In genomic region chrIV:7505866-7506488, ce11 we compare ENCODE assay signal across 6 worm cellular contexts.
TF ChIP-seq lines count a peak whose summit lies in the region.

No protein-coding gene starts in this region.

TF ChIP-seq in whole organism, L1 larva, 84 proteins besides CTCF, POLR2A, EP300 and RAD21 (continues in another document):
- 0 out of 2 replicates have a peak, but pooled peaks have one; percentile 28 for TF ChIP-seq grh-1 (GFP tag; IDR thresholded peaks at IDR 0.05; lab: Robert Waterston, UW)
- TF ChIP-seq unc-30 (tag; optimal IDR thresholded peaks at IDR 0.05; lab: Kevin White, UChicago) = no peak
- no peak for TF ChIP-seq nhr-77 (tag; optimal IDR thresholded peaks at IDR 0.05; lab: Kevin White, UChicago)
- TF ChIP-seq nhr-19 (GFP tag; conservative IDR thresholded peaks at IDR 0.05; lab: Robert Waterston, UW) = peak; percentile 24; the same call in 1 of the 2 replicates
- TF ChIP-seq lin-39 (tag; optimal IDR thresholded peaks at IDR 0.05; lab: Kevin White, UChicago) = no peak
- peak; percentile 14 for TF ChIP-seq nhr-20 (tag; optimal IDR thresholded peaks at IDR 0.05; lab: Kevin White, UChicago)
- TF ChIP-seq swsn-7 (tag; optimal IDR thresholded peaks at IDR 0.05; lab: Kevin White, UChicago) = peak; percentile 44
- peak in 1 of 2 experiments; percentile 15 for TF ChIP-seq efl-1 (optimal IDR thresholded peaks at IDR 0.05; lab: Kevin White, UChicago)
- TF ChIP-seq efl-1 (GFP tag; optimal IDR thresholded peaks at IDR 0.05 in 1 of 2; lab: Kevin White, UChicago) = peak in 1 of 2 experiments; percentile 88
- peak; percentile 62 for TF ChIP-seq snu-23 (GFP tag; optimal IDR thresholded peaks at IDR 0.05; lab: Kevin White, UChicago)
- peak; percentile 25; the same call in 1 of the 2 replicates for TF ChIP-seq ceh-88 (GFP tag; IDR thresholded peaks at IDR 0.05; lab: Robert Waterston, UW)
- no peak for TF ChIP-seq pag-3 (tag; optimal IDR thresholded peaks at IDR 0.05; lab: Kevin White, UChicago; ENCODE audit: borderline replicate concordance, insufficient read depth)
- TF ChIP-seq nhr-47 (tag; optimal IDR thresholded peaks at IDR 0.05; lab: Kevin White, UChicago) = peak; percentile 45
- peak; percentile 72 for TF ChIP-seq nhr-71 (tag; optimal IDR thresholded peaks at IDR 0.05; lab: Kevin White, UChicago)

TF ChIP-seq in whole organism, L2 larva, 48 proteins besides CTCF, POLR2A, EP300 and RAD21 (continues in another document):
- peak; percentile 13 for TF ChIP-seq lin-13 (GFP tag; optimal IDR thresholded peaks at IDR 0.05; lab: Kevin White, UChicago)
- no peak for TF ChIP-seq mab-5 (tag; optimal IDR thresholded peaks at IDR 0.05; lab: Kevin White, UChicago)
- no peak for TF ChIP-seq unc-62 (GFP tag; optimal IDR thresholded peaks at IDR 0.05; lab: Kevin White, UChicago)
- no peak for TF ChIP-seq ZK546.5 (tag; optimal IDR thresholded peaks at IDR 0.05; lab: Kevin White, UChicago)
- TF ChIP-seq lin-39 (tag; optimal IDR thresholded peaks at IDR 0.05; lab: Kevin White, UChicago) = no peak
- no peak for TF ChIP-seq lin-11 (tag; optimal IDR thresholded peaks at IDR 0.05; lab: Kevin White, UChicago)
- TF ChIP-seq snpc-4 (tag; optimal IDR thresholded peaks at IDR 0.05; lab: Kevin White, UChicago) = no peak
- TF ChIP-seq ama-1 (optimal IDR thresholded peaks at IDR 0.05; lab: Kevin White, UChicago) = peak; percentile 78
- TF ChIP-seq nhr-21 (tag; optimal IDR thresholded peaks at IDR 0.05; lab: Kevin White, UChicago) = no peak
- TF ChIP-seq nhr-25 (tag; optimal IDR thresholded peaks at IDR 0.05; lab: Kevin White, UChicago) = peak; percentile 23
- no peak for TF ChIP-seq nhr-77 (tag; optimal IDR thresholded peaks at IDR 0.05; lab: Kevin White, UChicago)
- TF ChIP-seq nhr-11 (tag; optimal IDR thresholded peaks at IDR 0.05; lab: Kevin White, UChicago) = no peak
- no peak for TF ChIP-seq Y55F3AM.14 (GFP tag; optimal IDR thresholded peaks at IDR 0.05; lab: Kevin White, UChicago)
- TF ChIP-seq ceh-82 (tag; optimal IDR thresholded peaks at IDR 0.05; lab: Kevin White, UChicago) = no peak
- TF ChIP-seq skn-1 (tag; optimal IDR thresholded peaks at IDR 0.05; lab: Kevin White, UChicago) = no peak
- no peak for TF ChIP-seq C34F6.9 (tag; optimal IDR thresholded peaks at IDR 0.05; lab: Kevin White, UChicago)
- no peak for TF ChIP-seq elt-1 (tag; optimal IDR thresholded peaks at IDR 0.05; lab: Kevin White, UChicago)

TF ChIP-seq in whole organism, L3 larva, 47 proteins besides CTCF, POLR2A, EP300 and RAD21 (continues in another document):
- TF ChIP-seq nhr-237 (tag; optimal IDR thresholded peaks at IDR 0.05; lab: Kevin White, UChicago) (no peak), nfya-1 (tag; optimal IDR thresholded peaks at IDR 0.05; lab: Kevin White, UChicago; ENCODE audit: insufficient read depth) (no peak), lin-39 (tag; optimal IDR thresholded peaks at IDR 0.05; lab: Kevin White, UChicago) (peak; percentile 25), egl-5 (tag; optimal IDR thresholded peaks at IDR 0.05; lab: Kevin White, UChicago) (no peak), ztf-11 (tag; optimal IDR thresholded peaks at IDR 0.05; lab: Kevin White, UChicago) (no peak), nhr-11 (tag; optimal IDR thresholded peaks at IDR 0.05; lab: Kevin White, UChicago) (no peak), snpc-4 (tag; optimal IDR thresholded peaks at IDR 0.05; lab: Kevin White, UChicago) (no peak), sea-2 (GFP tag; optimal IDR thresholded peaks at IDR 0.05; lab: Kevin White, UChicago) (no peak), R02D3.7 (tag; optimal IDR thresholded peaks at IDR 0.05; lab: Kevin White, UChicago) (peak; percentile 30), ceh-16 (tag; optimal IDR thresholded peaks at IDR 0.05; lab: Kevin White, UChicago) (no peak), fkh-10 (GFP tag; optimal IDR thresholded peaks at IDR 0.05; lab: Kevin White, UChicago) (no peak), nhr-25 (tag; optimal IDR thresholded peaks at IDR 0.05; lab: Kevin White, UChicago) (no peak), zag-1 (tag; optimal IDR thresholded peaks at IDR 0.05; lab: Kevin White, UChicago) (no peak), egl-27 (tag; optimal IDR thresholded peaks at IDR 0.05; lab: Kevin White, UChicago) (no peak), mml-1 (tag; optimal IDR thresholded peaks at IDR 0.05; lab: Kevin White, UChicago) (no peak), ceh-82 (tag; optimal IDR thresholded peaks at IDR 0.05; lab: Kevin White, UChicago) (no peak), nhr-67 (tag; optimal IDR thresholded peaks at IDR 0.05; lab: Kevin White, UChicago) (no peak)

TF ChIP-seq in whole organism, L4 larva, 104 proteins besides CTCF, POLR2A, EP300 and RAD21 (continues in another document):
- TF ChIP-seq ctbp-1 (GFP tag; IDR thresholded peaks at IDR 0.05; lab: Robert Waterston, UW) (peak; percentile 38; the same call in 1 of the 2 replicates), nhr-111 (GFP tag; optimal IDR thresholded peaks at IDR 0.05; lab: Kevin White, UChicago) (no peak), nhr-25 (tag; optimal IDR thresholded peaks at IDR 0.05; lab: Kevin White, UChicago; ENCODE audit: borderline replicate concordance, insufficient read depth) (peak; percentile 34), hlh-30 (tag; optimal IDR thresholded peaks at IDR 0.05; lab: Kevin White, UChicago; ENCODE audit: insufficient read depth) (no peak), nhr-10 (tag; optimal IDR thresholded peaks at IDR 0.05; lab: Kevin White, UChicago) (peak; percentile 32), nhr-237 (tag; optimal IDR thresholded peaks at IDR 0.05; lab: Kevin White, UChicago) (no peak), fkh-10 (GFP tag; optimal IDR thresholded peaks at IDR 0.05; lab: Kevin White, UChicago) (no peak), dmd-6 (GFP tag; IDR thresholded peaks at IDR 0.05; lab: Robert Waterston, UW) (peak; percentile 40), lsy-2 (tag; optimal IDR thresholded peaks at IDR 0.05; lab: Kevin White, UChicago) (peak in 1 of 2 experiments; percentile 32), ceh-28 (tag; optimal IDR thresholded peaks at IDR 0.05; lab: Kevin White, UChicago) (no peak), T20F7.1 (GFP tag; optimal IDR thresholded peaks at IDR 0.05; lab: Kevin White, UChicago) (peak; percentile 71), daf-12 (tag; optimal IDR thresholded peaks at IDR 0.05; lab: Kevin White, UChicago) (no peak), F26F4.8 (GFP tag; conservative IDR thresholded peaks at IDR 0.05; lab: Robert Waterston, UW) (0 out of 2 replicates have a peak, but pooled peaks have one; percentile 12), nhr-11 (tag; optimal IDR thresholded peaks at IDR 0.05; lab: Kevin White, UChicago) (no peak)

TF ChIP-seq in whole organism, late embryonic, 69 proteins besides CTCF, POLR2A, EP300 and RAD21:
- TF ChIP-seq fkh-6 (tag; optimal IDR thresholded peaks at IDR 0.05; lab: Kevin White, UChicago) (no peak), ama-1 (optimal IDR thresholded peaks at IDR 0.05; lab: Kevin White, UChicago) (peak; percentile 38)

TF ChIP-seq in whole organism, young adult, 124 proteins besides CTCF, POLR2A, EP300 and RAD21 (continues in another document):
- TF ChIP-seq athp-1 (tag; optimal IDR thresholded peaks at IDR 0.05; lab: Kevin White, UChicago) = peak; percentile 52
- no peak for TF ChIP-seq madf-8 (GFP tag; conservative IDR thresholded peaks at IDR 0.05; lab: Robert Waterston, UW)
- TF ChIP-seq lin-54 (GFP tag; optimal IDR thresholded peaks at IDR 0.05; lab: Kevin White, UChicago) = peak; percentile 49
- TF ChIP-seq cebp-2 (GFP tag; IDR thresholded peaks at IDR 0.05; lab: Robert Waterston, UW) = peak; percentile 79; the same call in 1 of the 2 replicates
- TF ChIP-seq K11D2.4 (GFP tag; IDR thresholded peaks at IDR 0.05; lab: Robert Waterston, UW) = no peak
- peak; percentile 67 for TF ChIP-seq ZK185.1 (tag; optimal IDR thresholded peaks at IDR 0.05; lab: Kevin White, UChicago; ENCODE audit: poor library complexity, severe bottlenecking)
- no peak for TF ChIP-seq dpl-1 (GFP tag; optimal IDR thresholded peaks at IDR 0.05; lab: Kevin White, UChicago)
- peak in 1 of 3 experiments; percentile 20 for TF ChIP-seq lin-35 (GFP tag; optimal IDR thresholded peaks at IDR 0.05; lab: Kevin White, UChicago)
- TF ChIP-seq egl-44 (GFP tag; IDR thresholded peaks at IDR 0.05; lab: Robert Waterston, UW) = no peak
- TF ChIP-seq efl-1 (GFP tag; optimal IDR thresholded peaks at IDR 0.05; lab: Kevin White, UChicago) = no peak
- TF ChIP-seq bed-1 (GFP tag; IDR thresholded peaks at IDR 0.05; lab: Robert Waterston, UW) = no peak
- no peak for TF ChIP-seq aptf-3 (GFP tag; IDR thresholded peaks at IDR 0.05; lab: Robert Waterston, UW)
- no peak for TF ChIP-seq fkh-3 (tag; optimal IDR thresholded peaks at IDR 0.05; lab: Kevin White, UChicago)
- peak; percentile 34; the same call in 1 of the 2 replicates for TF ChIP-seq D2030.7 (GFP tag; IDR thresholded peaks at IDR 0.05; lab: Robert Waterston, UW)
- peak; percentile 48; the same call in 1 of the 2 replicates for TF ChIP-seq C06A6.2 (GFP tag; conservative IDR thresholded peaks at IDR 0.05; lab: Robert Waterston, UW)
- no peak for TF ChIP-seq egrh-3 (GFP tag; IDR thresholded peaks at IDR 0.05; lab: Robert Waterston, UW)
- TF ChIP-seq Y67H2A.10 (GFP tag; conservative IDR thresholded peaks at IDR 0.05; lab: Robert Waterston, UW) = no peak
- TF ChIP-seq sdz-38 (tag; optimal IDR thresholded peaks at IDR 0.05; lab: Kevin White, UChicago) = no peak
- TF ChIP-seq attf-6 (GFP tag; IDR thresholded peaks at IDR 0.05; lab: Robert Waterston, UW) = peak; percentile 50
- no peak for TF ChIP-seq rpc-1 (optimal IDR thresholded peaks at IDR 0.05; lab: Kevin White, UChicago)
- no peak for TF ChIP-seq rpc-1 (tag; optimal IDR thresholded peaks at IDR 0.05; lab: Kevin White, UChicago)
- no peak for TF ChIP-seq ztf-3 (GFP tag; optimal IDR thresholded peaks at IDR 0.05; lab: Kevin White, UChicago)
- TF ChIP-seq nfyb-1 (GFP tag; IDR thresholded peaks at IDR 0.05; lab: Robert Waterston, UW) = 0 out of 2 replicates have a peak, but pooled peaks have one; percentile 42
- no peak for TF ChIP-seq ztf-25 (GFP tag; IDR thresholded peaks at IDR 0.05; lab: Robert Waterston, UW)
- TF ChIP-seq chd-7 (tag; optimal IDR thresholded peaks at IDR 0.05; lab: Kevin White, UChicago) = peak; percentile 62
- no peak for TF ChIP-seq F23B12.7 (tag; optimal IDR thresholded peaks at IDR 0.05; lab: Kevin White, UChicago; ENCODE audit: insufficient read depth)
- no peak for TF ChIP-seq snpc-1.1 (tag; optimal IDR thresholded peaks at IDR 0.05; lab: Kevin White, UChicago; ENCODE audit: insufficient read depth)
- no peak for TF ChIP-seq K12H6.12 (tag; optimal IDR thresholded peaks at IDR 0.05; lab: Kevin White, UChicago)
- peak; percentile 11 for TF ChIP-seq lsl-1 (GFP tag; optimal IDR thresholded peaks at IDR 0.05; lab: Kevin White, UChicago)
- TF ChIP-seq lsy-27 (tag; optimal IDR thresholded peaks at IDR 0.05; lab: Kevin White, UChicago; ENCODE audit: borderline replicate concordance, insufficient read depth) = no peak
- peak; percentile 19; the same call in 1 of the 2 replicates for TF ChIP-seq let-526 (GFP tag; IDR thresholded peaks at IDR 0.05; lab: Robert Waterston, UW)
- TF ChIP-seq B0035.1 (tag; optimal IDR thresholded peaks at IDR 0.05; lab: Kevin White, UChicago) = peak; percentile 10
- TF ChIP-seq F55B11.4 (tag; optimal IDR thresholded peaks at IDR 0.05; lab: Kevin White, UChicago; ENCODE audit: borderline replicate concordance, insufficient read depth) = no peak
